Worm (Caenorhabditis elegans): Measurements from ENCODE around the gene tbb-4.
A peak's percentile ranks its signal among the peaks of the same experiment; 100 is the strongest.

ce11 chrX:9467573-9467972, 30.9 kb upstream of the tbb-4 start:
- TF ChIP-seq med-1 (GFP tag; optimal IDR thresholded peaks at IDR 0.05; ENCODE audit: insufficient read depth), result peak; percentile 75
- TF ChIP-seq flt-1 (GFP tag; IDR thresholded peaks at IDR 0.05), result peak; percentile 97
- peak; percentile 94 for TF ChIP-seq tab-1 (GFP tag; IDR thresholded peaks at IDR 0.05)
- TF ChIP-seq T22C8.4 (GFP tag; IDR thresholded peaks at IDR 0.05), result peak; percentile 91
- peak; percentile 92 for TF ChIP-seq ztf-29 (GFP tag; IDR thresholded peaks at IDR 0.05)
- TF ChIP-seq ztf-23 (GFP tag; IDR thresholded peaks at IDR 0.05), result peak; percentile 94
- TF ChIP-seq cog-1 (tag; optimal IDR thresholded peaks at IDR 0.05), result peak; percentile 84
- peak; percentile 90 for TF ChIP-seq klf-2 (GFP tag; conservative IDR thresholded peaks at IDR 0.05)
- peak; percentile 87 for TF ChIP-seq ref-1 (GFP tag; conservative IDR thresholded peaks at IDR 0.05)

Data from whole organism, midembryonic.